Worm (Caenorhabditis elegans): ENCODE measurements around the gene C08F8.3.
A peak's percentile ranks its signal among the peaks of the same experiment; 100 is the strongest.

The C08F8.3 gene

DNA sequence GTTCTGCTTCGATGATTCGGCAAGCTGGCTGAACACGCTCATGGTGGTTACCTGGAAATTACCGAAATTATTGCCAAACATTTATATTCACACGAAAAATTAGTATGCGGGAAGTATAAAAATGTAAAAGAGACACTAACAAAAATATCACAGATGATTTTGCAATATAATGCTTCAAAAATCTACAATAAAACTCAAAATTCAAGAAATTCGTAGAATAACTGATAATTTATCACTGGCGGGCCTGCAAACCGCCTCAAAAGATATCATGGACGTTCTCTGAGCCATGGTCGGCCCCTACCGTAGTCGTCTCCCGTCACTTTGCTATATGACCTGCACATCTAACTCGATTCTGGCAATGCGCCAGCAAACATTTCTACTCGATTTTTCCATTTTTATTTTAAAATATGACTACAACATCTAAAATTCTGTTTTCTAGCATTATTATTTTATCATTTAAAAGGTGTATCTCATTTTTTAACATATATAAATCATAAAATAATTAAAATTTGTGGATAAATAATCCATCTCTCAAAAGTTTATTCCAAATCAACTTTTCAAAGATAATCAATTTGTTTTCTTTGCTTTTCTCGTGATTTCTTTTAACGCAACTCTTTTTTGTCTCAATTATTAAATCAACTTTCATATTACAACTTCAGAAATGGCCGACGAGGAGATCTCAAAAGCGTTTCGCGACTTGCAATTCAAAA lies 5.2 kb upstream of the C08F8.3 start, which contains the start of the genes F01G4.6 and pfd-1:
Gene F01G4.6, minus strand, starts transcription at position 51 of the 710 bp plus-strand sequence.
Gene pfd-1, plus strand, starts transcription at position 660 of the 710 bp plus-strand sequence.
- TF ChIP-seq fkh-2 (tag; optimal IDR thresholded peaks at IDR 0.05), result no peak
- TF ChIP-seq nhr-43 (tag; optimal IDR thresholded peaks at IDR 0.05; ENCODE audit: poor library complexity, severe bottlenecking), result peak; percentile 82
- no peak for TF ChIP-seq nhr-237 (tag; optimal IDR thresholded peaks at IDR 0.05)
- peak; percentile 60 for TF ChIP-seq fkh-10 (GFP tag; optimal IDR thresholded peaks at IDR 0.05)
- peak; percentile 90 for TF ChIP-seq pqm-1 (tag; optimal IDR thresholded peaks at IDR 0.05)
- no peak for TF ChIP-seq eor-1 (tag; optimal IDR thresholded peaks at IDR 0.05)
- TF ChIP-seq ama-1 (optimal IDR thresholded peaks at IDR 0.05), result peak; percentile 67
- TF ChIP-seq unc-39 (tag; optimal IDR thresholded peaks at IDR 0.05), result no peak
- peak; percentile 63 for TF ChIP-seq ztf-4 (tag; optimal IDR thresholded peaks at IDR 0.05)
- TF ChIP-seq lsy-12 (tag; optimal IDR thresholded peaks at IDR 0.05), result peak; percentile 96
- TF ChIP-seq nhr-77 (tag; optimal IDR thresholded peaks at IDR 0.05), result peak; percentile 40
- TF ChIP-seq ceh-82 (tag; optimal IDR thresholded peaks at IDR 0.05), result peak; percentile 43
- peak; percentile 99 for TF ChIP-seq ZK546.5 (tag; optimal IDR thresholded peaks at IDR 0.05)
- TF ChIP-seq jun-1 (tag; optimal IDR thresholded peaks at IDR 0.05), result peak; percentile 88
- peak; percentile 50 for TF ChIP-seq nhr-76 (tag; optimal IDR thresholded peaks at IDR 0.05)
- peak; percentile 97 for TF ChIP-seq pha-4 (tag; optimal IDR thresholded peaks at IDR 0.05)
- peak; percentile 68 for TF ChIP-seq ceh-28 (tag; optimal IDR thresholded peaks at IDR 0.05)
- peak; percentile 1 for TF ChIP-seq sea-2 (GFP tag; optimal IDR thresholded peaks at IDR 0.05)
- TF ChIP-seq nfya-1 (tag; optimal IDR thresholded peaks at IDR 0.05; ENCODE audit: insufficient read depth), result peak; percentile 98
- TF ChIP-seq egl-5 (tag; optimal IDR thresholded peaks at IDR 0.05), result peak; percentile 84
- TF ChIP-seq nhr-25 (tag; optimal IDR thresholded peaks at IDR 0.05), result peak; percentile 92
- TF ChIP-seq nhr-11 (tag; optimal IDR thresholded peaks at IDR 0.05), result peak; percentile 75
- no peak for TF ChIP-seq unc-62 (GFP tag; optimal IDR thresholded peaks at IDR 0.05)
- TF ChIP-seq nhr-28 (tag; optimal IDR thresholded peaks at IDR 0.05), result no peak
- TF ChIP-seq lin-39 (tag; optimal IDR thresholded peaks at IDR 0.05), result peak; percentile 87
- peak; percentile 76 for TF ChIP-seq hmg-11 (tag; optimal IDR thresholded peaks at IDR 0.05)
- TF ChIP-seq snpc-4 (tag; optimal IDR thresholded peaks at IDR 0.05), result peak; percentile 82
- no peak for TF ChIP-seq daf-12 (tag; optimal IDR thresholded peaks at IDR 0.05)
- peak; percentile 87 for TF ChIP-seq skn-1 (tag; optimal IDR thresholded peaks at IDR 0.05)
- no peak for TF ChIP-seq mdl-1 (tag; optimal IDR thresholded peaks at IDR 0.05)
- peak; percentile 32 for TF ChIP-seq elt-1 (tag; optimal IDR thresholded peaks at IDR 0.05)
- no peak for TF ChIP-seq nhr-67 (tag; optimal IDR thresholded peaks at IDR 0.05)
- peak in 1 of 3 experiments; percentile 66 for TF ChIP-seq elt-3 (tag; optimal IDR thresholded peaks at IDR 0.05)
- TF ChIP-seq mml-1 (tag; optimal IDR thresholded peaks at IDR 0.05), result peak; percentile 64
- TF ChIP-seq egl-27 (tag; optimal IDR thresholded peaks at IDR 0.05), result peak; percentile 32
- no peak for TF ChIP-seq ceh-9 (tag; optimal IDR thresholded peaks at IDR 0.05)
- peak; percentile 84 for TF ChIP-seq R02D3.7 (tag; optimal IDR thresholded peaks at IDR 0.05)
- peak; percentile 97 for TF ChIP-seq nhr-23 (tag; optimal IDR thresholded peaks at IDR 0.05)
- TF ChIP-seq ceh-16 (tag; optimal IDR thresholded peaks at IDR 0.05), result peak; percentile 49
- TF ChIP-seq fos-1 (tag; optimal IDR thresholded peaks at IDR 0.05), result no peak
- peak; percentile 81 for TF ChIP-seq tbx-2 (tag; optimal IDR thresholded peaks at IDR 0.05)
- peak; percentile 87 for TF ChIP-seq elt-2 (tag; optimal IDR thresholded peaks at IDR 0.05)
- TF ChIP-seq nhr-12 (tag; optimal IDR thresholded peaks at IDR 0.05), result no peak
- peak; percentile 85 for TF ChIP-seq zag-1 (tag; optimal IDR thresholded peaks at IDR 0.05)
- TF ChIP-seq lin-15B (tag; optimal IDR thresholded peaks at IDR 0.05), result peak; percentile 95

Measured in whole organism, L3 larva.